Fruit fly (Drosophila melanogaster): ENCODE measurements around the gene CG7963.

- no peak for TF ChIP-seq psq (optimal IDR thresholded peaks at IDR 0.05)
- no peak for TF ChIP-seq ttk (optimal IDR thresholded peaks at IDR 0.05)
- TF ChIP-seq h (optimal IDR thresholded peaks at IDR 0.05), result no peak
- no peak for TF ChIP-seq Sin3A (optimal IDR thresholded peaks at IDR 0.05)
Observed at dm6 chr3R:8347835-8348234, 14.8 kb upstream of the CG7963 start.

All from Kc167 (cell line).